Fruit fly (Drosophila melanogaster) whole organism, embryonic: Measurements from ENCODE around the gene Dus1.

ENCODE experiments used
- Asciz ChIP-seq: fragments of 200-800 bp; sonication (Bioruptor generic); optimal IDR thresholded peaks from 2 replicates; lab custom pipeline; 2017; ENCODE audit warnings: missing biosample characterization, mild to moderate bottlenecking, missing genetic modification characterization, missing genetic modification reagents
- CG10565 ChIP-seq: fragments of 200-800 bp; sonication (Bioruptor generic); optimal IDR thresholded peaks from 3 replicates; lab custom pipeline; 2016; ENCODE audit warnings: missing biosample characterization, mild to moderate bottlenecking, missing genetic modification characterization
- CG12236 ChIP-seq: fragments of 200-800 bp; sonication (Bioruptor generic); optimal IDR thresholded peaks from 2 replicates; lab custom pipeline; 2016; ENCODE audit warnings: missing biosample characterization, missing genetic modification characterization
- CG13287 ChIP-seq: fragments of 200-800 bp; sonication (Bioruptor generic); IDR thresholded peaks from 2 replicates; pipeline ENCODE4 v1.3.6; 2022; ENCODE audit warnings: missing biosample characterization, missing genetic modification characterization; ENCODE audit not compliant: partially characterized antibody
- CG15011 ChIP-seq: fragments of 200-800 bp; sonication (Bioruptor generic); optimal IDR thresholded peaks from 3 replicates; lab custom pipeline; 2018; ENCODE audit warnings: missing biosample characterization, mild to moderate bottlenecking, missing genetic modification characterization
- CG15514 ChIP-seq: fragments of 200-800 bp; sonication (Bioruptor generic); optimal IDR thresholded peaks from 3 replicates; lab custom pipeline; 2017; ENCODE audit warnings: missing biosample characterization, missing genetic modification characterization, mild to moderate bottlenecking, moderate library complexity, missing genetic modification reagents
- CG1647 ChIP-seq: fragments of 200-800 bp; sonication (Bioruptor generic); optimal IDR thresholded peaks from 3 replicates; lab custom pipeline; 2016; ENCODE audit warnings: missing biosample characterization, missing genetic modification characterization
- CG18599 ChIP-seq: fragments of 200-800 bp; sonication (Bioruptor generic); optimal IDR thresholded peaks from 3 replicates; lab custom pipeline; 2017; ENCODE audit warnings: missing biosample characterization, missing genetic modification characterization, mild to moderate bottlenecking, moderate library complexity, missing genetic modification reagents
- CG2712 ChIP-seq: fragments of 200-800 bp; optimal IDR thresholded peaks from 3 replicates; lab custom pipeline; 2019; ENCODE audit warnings: missing biosample characterization, mild to moderate bottlenecking, missing genetic modification characterization, moderate library complexity
- CG3065 ChIP-seq: fragments of 200-800 bp; sonication (Bioruptor generic); optimal IDR thresholded peaks from 2 replicates; lab custom pipeline; 2016; ENCODE audit warnings: missing biosample characterization, missing genetic modification characterization
- CG3847 ChIP-seq: fragments of 200-800 bp; sonication (Bioruptor generic); IDR thresholded peaks from 2 replicates; pipeline ENCODE4 v1.3.6; 2022; ENCODE audit warnings: missing biosample characterization, missing genetic modification characterization
- CG4424 ChIP-seq: fragments of 200-800 bp; sonication (Bioruptor generic); optimal IDR thresholded peaks from 3 replicates; lab custom pipeline; 2016; ENCODE audit warnings: missing biosample characterization, missing genetic modification characterization
- CG4730 ChIP-seq: fragments of 200-800 bp; sonication (Bioruptor generic); IDR thresholded peaks from 2 replicates; pipeline ENCODE4 v1.3.6; 2022; ENCODE audit warnings: missing biosample characterization, missing genetic modification characterization
- CG6254 ChIP-seq: fragments of 200-800 bp; sonication (Bioruptor generic); optimal IDR thresholded peaks from 3 replicates; lab custom pipeline; 2017; ENCODE audit warnings: mild to moderate bottlenecking, missing biosample characterization, missing genetic modification reagents, missing genetic modification characterization
- CG7786 ChIP-seq: fragments of 200-800 bp; sonication (Bioruptor generic); optimal IDR thresholded peaks from 2 replicates; lab custom pipeline; 2016; ENCODE audit warnings: missing biosample characterization, missing genetic modification characterization
- CG7987 ChIP-seq: fragments of 200-800 bp; sonication (Bioruptor generic); optimal IDR thresholded peaks from 2 replicates; lab custom pipeline; 2018; ENCODE audit warnings: missing biosample characterization, mild to moderate bottlenecking, missing genetic modification characterization, moderate library complexity
- CG9215 ChIP-seq: fragments of 200-800 bp; sonication (Bioruptor generic); IDR thresholded peaks from 2 replicates; pipeline ENCODE4 v1.3.6; 2022; ENCODE audit warnings: missing biosample characterization, missing genetic modification characterization
- CG9727 ChIP-seq: fragments of 200-800 bp; sonication (Bioruptor generic); optimal IDR thresholded peaks from 3 replicates; lab custom pipeline; 2017; ENCODE audit warnings: missing biosample characterization, mild to moderate bottlenecking, missing genetic modification characterization
- CoRest ChIP-seq: fragments of 200-800 bp; sonication (Bioruptor generic); optimal IDR thresholded peaks from 3 replicates; lab custom pipeline; 2018; ENCODE audit warnings: missing biosample characterization, mild to moderate bottlenecking, missing genetic modification characterization, moderate library complexity
- D19A ChIP-seq: fragments of 200-800 bp; optimal IDR thresholded peaks from 3 replicates; lab custom pipeline; 2019; ENCODE audit warnings: missing biosample characterization, mild to moderate bottlenecking, missing genetic modification characterization, moderate library complexity
- Dad ChIP-seq: fragments of 200-800 bp; sonication (Bioruptor generic); optimal IDR thresholded peaks from 3 replicates; lab custom pipeline; 2016; ENCODE audit warnings: missing biosample characterization, missing genetic modification characterization
- Dp ChIP-seq: fragments of 200-800 bp; sonication (Bioruptor generic); optimal IDR thresholded peaks from 2 replicates; lab custom pipeline; 2018; ENCODE audit warnings: missing biosample characterization, mild to moderate bottlenecking, missing genetic modification characterization, moderate library complexity
- HHEX ChIP-seq: fragments of 200-800 bp; sonication (Bioruptor generic); optimal IDR thresholded peaks from 3 replicates; lab custom pipeline; 2017; ENCODE audit warnings: missing biosample characterization, mild to moderate bottlenecking, missing genetic modification characterization, missing genetic modification reagents
- Hand ChIP-seq: fragments of 200-800 bp; sonication (Bioruptor generic); optimal IDR thresholded peaks from 2 replicates; lab custom pipeline; 2017; ENCODE audit warnings: mild to moderate bottlenecking, missing biosample characterization, missing genetic modification reagents, missing genetic modification characterization
- Kr ChIP-seq: fragments of 200-800 bp; sonication (Bioruptor generic); optimal IDR thresholded peaks from 2 replicates; lab custom pipeline; 2017; ENCODE audit warnings: missing biosample characterization, mild to moderate bottlenecking, missing genetic modification characterization
- Max ChIP-seq: fragments of 200-800 bp; sonication (Bioruptor generic); optimal IDR thresholded peaks from 2 replicates; lab custom pipeline; 2016; ENCODE audit warnings: missing biosample characterization, mild to moderate bottlenecking, missing genetic modification characterization
- Myb ChIP-seq: fragments of 200-800 bp; sonication (Bioruptor generic); optimal IDR thresholded peaks from 2 replicates; lab custom pipeline; 2016; ENCODE audit warnings: missing biosample characterization, missing genetic modification characterization
- Neu2 ChIP-seq: fragments of 200-800 bp; sonication (Bioruptor generic); optimal IDR thresholded peaks from 3 replicates; lab custom pipeline; 2016; ENCODE audit warnings: missing biosample characterization, missing genetic modification characterization, borderline replicate concordance
- Opbp ChIP-seq: fragments of 200-800 bp; sonication (Bioruptor generic); IDR thresholded peaks from 3 replicates; pipeline ENCODE4 v1.3.6; 2022; ENCODE audit warnings: missing biosample characterization, missing genetic modification characterization; ENCODE audit not compliant: partially characterized antibody
- PHDP ChIP-seq: fragments of 200-800 bp; sonication (Bioruptor generic); optimal IDR thresholded peaks from 3 replicates; lab custom pipeline; 2018; ENCODE audit warnings: missing biosample characterization, mild to moderate bottlenecking, missing genetic modification characterization, moderate library complexity
- Scr ChIP-seq: fragments of 200-800 bp; sonication (Bioruptor generic); IDR thresholded peaks from 2 replicates; pipeline ENCODE4 v1.3.6; 2022; ENCODE audit warnings: missing biosample characterization, missing genetic modification characterization; ENCODE audit not compliant: partially characterized antibody
- YL-1 ChIP-seq: fragments of 200-800 bp; sonication (Bioruptor generic); optimal IDR thresholded peaks from 3 replicates; lab custom pipeline; 2017; ENCODE audit warnings: missing biosample characterization, mild to moderate bottlenecking, missing genetic modification characterization
- aop ChIP-seq: fragments of 200-800 bp; sonication (Bioruptor generic); IDR thresholded peaks from 2 replicates; pipeline ENCODE4 v1.3.6; 2022; ENCODE audit warnings: missing biosample characterization, missing genetic modification characterization
- cas ChIP-seq: fragments of 200-800 bp; sonication (Bioruptor generic); IDR thresholded peaks from 2 replicates; pipeline ENCODE4 v1.3.6; 2022; ENCODE audit warnings: missing biosample characterization, missing genetic modification characterization
- chinmo ChIP-seq: fragments of 200-800 bp; sonication (Bioruptor generic); IDR thresholded peaks from 4 replicates; pipeline ENCODE4 v1.3.6; 2022; ENCODE audit warnings: missing biosample characterization, missing genetic modification characterization; ENCODE audit not compliant: partially characterized antibody
- ci ChIP-seq: fragments of 200-800 bp; sonication (Bioruptor generic); IDR thresholded peaks from 3 replicates; pipeline ENCODE4 v1.3.6; 2022; ENCODE audit warnings: missing biosample characterization, missing genetic modification characterization
- dpn ChIP-seq, 2 experiments: fragments of 200-800 bp; sonication (Bioruptor generic); optimal IDR thresholded peaks; 3 replicates each; lab custom pipeline; 2016; ENCODE audit warnings: missing biosample characterization in 2 of 2, missing genetic modification characterization in 2 of 2
- gce ChIP-seq: fragments of 200-800 bp; sonication (Bioruptor generic); IDR thresholded peaks from 3 replicates; pipeline ENCODE4 v1.3.6; 2022; ENCODE audit warnings: missing biosample characterization, missing genetic modification characterization
- gt ChIP-seq: fragments of 200-800 bp; sonication (Bioruptor generic); IDR thresholded peaks from 2 replicates; pipeline ENCODE4 v1.3.6; 2022; ENCODE audit warnings: missing biosample characterization, missing genetic modification characterization
- hb ChIP-seq: fragments of 200-800 bp; sonication (Bioruptor generic); IDR thresholded peaks from 3 replicates; pipeline ENCODE4 v1.3.6; 2022; ENCODE audit warnings: missing biosample characterization, missing genetic modification characterization; ENCODE audit not compliant: partially characterized antibody
- lov ChIP-seq, 2 experiments: fragments of 200-800 bp in 1 of 2; fragments of >200 bp in 1 of 2; sonication (Bioruptor generic) in 1 of 2; IDR thresholded peaks in 1 of 2; optimal IDR thresholded peaks in 1 of 2; 2 replicates in 1 of 2; 3 replicates in 1 of 2; pipeline versions ENCODE4 v1.3.6 to Lab custom; 2017 to 2022; ENCODE audit warnings: missing biosample characterization in 1 of 2, missing genetic modification characterization in 1 of 2
- nerfin-1 ChIP-seq: fragments of 200-800 bp; sonication (Bioruptor generic); optimal IDR thresholded peaks from 3 replicates; lab custom pipeline; 2019; ENCODE audit warnings: missing biosample characterization, mild to moderate bottlenecking, missing genetic modification characterization, moderate library complexity
- nerfin-2 ChIP-seq: fragments of 200-800 bp; sonication (Bioruptor generic); IDR thresholded peaks from 2 replicates; pipeline ENCODE4 v1.3.6; 2022; ENCODE audit warnings: missing biosample characterization, missing genetic modification characterization; ENCODE audit not compliant: partially characterized antibody
- nom ChIP-seq: fragments of 200-800 bp; sonication (Bioruptor generic); optimal IDR thresholded peaks from 2 replicates; lab custom pipeline; 2017; ENCODE audit warnings: missing biosample characterization, missing genetic modification characterization, mild to moderate bottlenecking, moderate library complexity, missing genetic modification reagents
- onecut ChIP-seq: fragments of 200-800 bp; sonication (Bioruptor generic); IDR thresholded peaks from 2 replicates; pipeline ENCODE4 v1.3.6; 2022; ENCODE audit warnings: missing biosample characterization, missing genetic modification characterization
- pnt ChIP-seq: fragments of 200-800 bp; sonication (Bioruptor generic); optimal IDR thresholded peaks from 3 replicates; lab custom pipeline; 2016; ENCODE audit warnings: missing biosample characterization, missing genetic modification characterization
- tin ChIP-seq: fragments of 200-800 bp; sonication (Bioruptor generic); optimal IDR thresholded peaks from 3 replicates; lab custom pipeline; 2016; ENCODE audit warnings: missing biosample characterization, missing genetic modification characterization
- tll ChIP-seq, 2 experiments: fragments of 200-800 bp in 1 of 2; fragments of >200 bp in 1 of 2; sonication (Bioruptor generic) in 1 of 2; optimal IDR thresholded peaks; 2 replicates each; lab custom pipeline; 2017 to 2019; ENCODE audit warnings: missing biosample characterization in 2 of 2, missing genetic modification characterization in 2 of 2, mild to moderate bottlenecking in 1 of 2, moderate library complexity in 1 of 2
- wor ChIP-seq: fragments of 200-800 bp; sonication (Bioruptor generic); IDR thresholded peaks from 2 replicates; pipeline ENCODE4 v1.3.6; 2022; ENCODE audit warnings: missing biosample characterization, missing genetic modification characterization

Gene Dus1

dm6 chr2L:203529-204127 lies 67.9 kb downstream of the Dus1 start, which contains the start of gene mRpL10 (continued):
- TF ChIP-seq Asciz (no peak), gt (GFP tag; lab: Robert Waterston, UW) (no peak), Myb (GFP tag; lab: Kevin White, UChicago) (peak; percentile 37), Opbp (peak; percentile 91), wor (GFP tag; lab: Robert Waterston, UW) (no peak), CG7786 (no peak), dpn (GFP tag; optimal IDR thresholded peaks at IDR 0.05; lab: Kevin White, UChicago) (peak; percentile 28 to 46), D19A (tag; lab: Kevin White, UChicago) (no peak), nerfin-2 (peak; percentile 75), PHDP (no peak), gce (no peak), CG18599 (no peak), CG2712 (tag; lab: Kevin White, UChicago) (peak; percentile 63), Hand (GFP tag; lab: Kevin White, UChicago) (no peak), CG6254 (GFP tag; lab: Kevin White, UChicago) (no peak), onecut (GFP tag; lab: Robert Waterston, UW) (no peak), nom (GFP tag; lab: Kevin White, UChicago) (peak; percentile 19), YL-1 (GFP tag; lab: Kevin White, UChicago) (peak; percentile 75), CG4730 (GFP tag; lab: Robert Waterston, UW) (no peak), CG15011 (GFP tag; lab: Kevin White, UChicago) (no peak), CG7987 (GFP tag; lab: Kevin White, UChicago) (peak; percentile 4), aop (no peak), CG3065 (no peak), Kr (GFP tag; lab: Kevin White, UChicago) (no peak), CoRest (tag; lab: Kevin White, UChicago) (no peak), tll (GFP tag; optimal IDR thresholded peaks at IDR 0.05; lab: Kevin White, UChicago) (no peak), Dad (GFP tag; lab: Kevin White, UChicago) (peak; percentile 16), CG1647 (GFP tag; lab: Kevin White, UChicago) (no peak), ci (GFP tag; lab: Robert Waterston, UW) (no peak), CG13287 (peak; percentile 94), nerfin-1 (tag; lab: Kevin White, UChicago) (peak; percentile 20), chinmo (GFP tag; lab: Robert Waterston, UW) (peak; percentile 91), pnt (no peak), CG3847 (GFP tag; lab: Robert Waterston, UW) (peak; percentile 53), tin (GFP tag; lab: Kevin White, UChicago) (peak; percentile 8), lov (optimal IDR thresholded peaks at IDR 0.05; lab: Kevin White, UChicago) (no peak), lov (GFP tag; IDR thresholded peaks at IDR 0.05; lab: Robert Waterston, UW) (no peak), CG9727 (GFP tag; lab: Kevin White, UChicago) (no peak), CG10565 (GFP tag; lab: Kevin White, UChicago) (no peak), Scr (GFP tag; lab: Robert Waterston, UW) (peak; percentile 93), Neu2 (GFP tag; lab: Kevin White, UChicago) (no peak), CG15514 (GFP tag; lab: Kevin White, UChicago) (no peak), hb (GFP tag; lab: Robert Waterston, UW) (peak; percentile 81), CG4424 (GFP tag; lab: Kevin White, UChicago) (no peak), CG9215 (no peak), cas (GFP tag; lab: Robert Waterston, UW) (no peak), HHEX (no peak), CG12236 (GFP tag; lab: Kevin White, UChicago) (no peak), Dp (GFP tag; lab: Kevin White, UChicago) (peak; percentile 27), Max (GFP tag; lab: Kevin White, UChicago) (peak; percentile 78)
